Fruit fly (Drosophila melanogaster) whole organism, adult: ENCODE measurements around the gene CG45089.

Experiments
- CG11617 ChIP-seq: fragments of 200-800 bp; sonication (Bioruptor generic); optimal IDR thresholded peaks from 2 replicates; lab custom pipeline; 2017; ENCODE audit warnings: mild to moderate bottlenecking, missing biosample characterization, missing genetic modification reagents, missing genetic modification characterization
- CG12768 ChIP-seq: fragments of 200-800 bp; sonication (Bioruptor generic); optimal IDR thresholded peaks from 2 replicates; lab custom pipeline; 2017; ENCODE audit warnings: missing biosample characterization, missing genetic modification characterization, mild to moderate bottlenecking, moderate library complexity, missing genetic modification reagents
- CG1620 ChIP-seq: fragments of 200-800 bp; sonication (Bioruptor generic); optimal IDR thresholded peaks from 2 replicates; lab custom pipeline; 2016; ENCODE audit warnings: missing biosample characterization, missing genetic modification characterization
- CG7045 ChIP-seq: fragments of 200-800 bp; sonication (Bioruptor generic); optimal IDR thresholded peaks from 2 replicates; lab custom pipeline; 2017; ENCODE audit warnings: missing biosample characterization, mild to moderate bottlenecking, missing genetic modification characterization
- Mnt ChIP-seq: fragments of 200-800 bp; sonication (Bioruptor generic); optimal IDR thresholded peaks from 2 replicates; lab custom pipeline; 2016; ENCODE audit warnings: missing biosample characterization, mild to moderate bottlenecking, missing genetic modification characterization
- cic ChIP-seq: fragments of 200-800 bp; sonication (Bioruptor generic); optimal IDR thresholded peaks from 2 replicates; lab custom pipeline; 2017; ENCODE audit warnings: missing biosample characterization, mild to moderate bottlenecking, missing genetic modification characterization, moderate library complexity
- cnc ChIP-seq, 2 experiments: fragments of >200 bp; optimal IDR thresholded peaks; 2 replicates each; lab custom pipeline; 2017
- kay ChIP-seq: fragments of 200-800 bp; sonication (Bioruptor generic); peaks from one replicate; lab custom pipeline; 2016; ENCODE audit warnings: missing biosample characterization, missing genetic modification characterization, borderline replicate concordance
- ovo ChIP-seq: fragments of 200-800 bp; sonication (Bioruptor generic); optimal IDR thresholded peaks from 2 replicates; lab custom pipeline; 2016; ENCODE audit warnings: missing biosample characterization, missing genetic modification characterization
- pad ChIP-seq: fragments of 200-800 bp; sonication (Bioruptor generic); optimal IDR thresholded peaks from 3 replicates; lab custom pipeline; 2017; ENCODE audit warnings: missing biosample characterization, missing genetic modification characterization, mild to moderate bottlenecking, moderate library complexity, missing genetic modification reagents
- tj ChIP-seq: fragments of 200-800 bp; sonication (Bioruptor generic); optimal IDR thresholded peaks from 3 replicates; lab custom pipeline; 2017; ENCODE audit warnings: missing biosample characterization, mild to moderate bottlenecking, missing genetic modification characterization, moderate library complexity

- TF ChIP-seq CG11617 (GFP tag; lab: Kevin White, UChicago) (no peak), cic (GFP tag; lab: Kevin White, UChicago) (no peak), kay (no peak), Mnt (GFP tag; lab: Kevin White, UChicago) (no peak), cnc (optimal IDR thresholded peaks at IDR 0.05; lab: Kevin White, UChicago) (no peak), CG7045 (GFP tag; lab: Kevin White, UChicago) (no peak), ovo (GFP tag; lab: Kevin White, UChicago) (no peak), pad (GFP tag; lab: Kevin White, UChicago) (no peak), tj (no peak), CG1620 (GFP tag; lab: Kevin White, UChicago) (no peak), CG12768 (GFP tag; lab: Kevin White, UChicago) (no peak)
Measured at dm6 chrX:7884360-7884759, 9.2 kb downstream of the CG45089 start, which contains the start of gene Ir7g.
